Worm (Caenorhabditis elegans) whole organism, L4/young adult: ENCODE measurements around the gene T11G6.2.

Experiments
- W03F9.2 ChIP-seq: fragments of 150-350 bp; optimal IDR thresholded peaks from 2 replicates; lab custom pipeline; 2014; ENCODE audit warnings: missing biosample characterization, missing genetic modification characterization
- dao-5 ChIP-seq: sonication (generic microtip); optimal IDR thresholded peaks from 2 replicates; lab custom pipeline; 2016; ENCODE audit warnings: missing genotype, missing genetic modification characterization, moderate library complexity, missing compliant biosample characterization
- him-1 ChIP-seq: sonication (generic microtip); optimal IDR thresholded peaks from 2 replicates; lab custom pipeline; 2016; ENCODE audit warnings: missing genotype, missing genetic modification reagents, missing genetic modification characterization, missing compliant biosample characterization

- TF ChIP-seq dao-5 (tag; lab: Kevin White, UChicago): no peak
- no peak for TF ChIP-seq W03F9.2 (tag; lab: Kevin White, UChicago)
- no peak for TF ChIP-seq him-1 (tag; lab: Kevin White, UChicago)
Observed at ce11 chrIV:10820837-10821671, 37.2 kb downstream of the T11G6.2 start.
